Fruit fly (Drosophila melanogaster) whole organism, pupa: ENCODE measurements around the gene CASK.

Experiments used
- CG10348 ChIP-seq: fragments of 200-800 bp; sonication (Bioruptor generic); IDR thresholded peaks from 2 replicates; pipeline ENCODE4 v1.3.6; 2022; ENCODE audit warnings: missing biosample characterization, missing genetic modification characterization
- CG12605 ChIP-seq: fragments of 200-800 bp; sonication (Bioruptor generic); IDR thresholded peaks from 2 replicates; pipeline ENCODE4 v1.3.6; 2022; ENCODE audit warnings: missing biosample characterization, missing genetic modification characterization
- CG13204 ChIP-seq: fragments of 200-800 bp; sonication (Bioruptor generic); optimal IDR thresholded peaks from 2 replicates; lab custom pipeline; 2018; ENCODE audit warnings: missing biosample characterization, mild to moderate bottlenecking, missing genetic modification characterization, moderate library complexity
- CG14655 ChIP-seq: fragments of 200-800 bp; sonication (Bioruptor generic); optimal IDR thresholded peaks from 3 replicates; lab custom pipeline; 2017; ENCODE audit warnings: mild to moderate bottlenecking, missing biosample characterization, missing genetic modification reagents, missing genetic modification characterization
- CG17806 ChIP-seq: fragments of 200-800 bp; sonication (Bioruptor generic); optimal IDR thresholded peaks from 2 replicates; lab custom pipeline; 2018; ENCODE audit warnings: missing biosample characterization, mild to moderate bottlenecking, missing genetic modification characterization, moderate library complexity
- CG32121 ChIP-seq: fragments of 200-800 bp; sonication (Bioruptor generic); IDR thresholded peaks from 2 replicates; pipeline ENCODE4 v1.3.6; 2022; ENCODE audit warnings: missing biosample characterization, missing genetic modification characterization
- CG8159 ChIP-seq: fragments of 200-800 bp; sonication (Bioruptor generic); optimal IDR thresholded peaks from 3 replicates; lab custom pipeline; 2018; ENCODE audit warnings: missing biosample characterization, mild to moderate bottlenecking, missing genetic modification characterization, moderate library complexity
- CG8301 ChIP-seq: fragments of 200-800 bp; sonication (Bioruptor generic); optimal IDR thresholded peaks from 2 replicates; lab custom pipeline; 2018; ENCODE audit warnings: missing biosample characterization, mild to moderate bottlenecking, missing genetic modification characterization
- D1 ChIP-seq: fragments of 200-800 bp; sonication (Bioruptor generic); optimal IDR thresholded peaks from 2 replicates; lab custom pipeline; 2018; ENCODE audit warnings: missing biosample characterization, mild to moderate bottlenecking, missing genetic modification characterization, moderate library complexity
- EcR ChIP-seq: fragments of 200-800 bp; sonication (Bioruptor generic); optimal IDR thresholded peaks from 3 replicates; lab custom pipeline; 2019; ENCODE audit warnings: missing biosample characterization, missing genetic modification characterization, mild to moderate bottlenecking, moderate library complexity, missing genetic modification reagents
- Pif1B ChIP-seq: fragments of 200-800 bp; sonication (Bioruptor generic); optimal IDR thresholded peaks from 3 replicates; lab custom pipeline; 2016; ENCODE audit warnings: missing biosample characterization, missing genetic modification characterization
- gl ChIP-seq: fragments of 200-800 bp; sonication (Bioruptor generic); optimal IDR thresholded peaks from 2 replicates; lab custom pipeline; 2018; ENCODE audit warnings: missing biosample characterization, mild to moderate bottlenecking, missing genetic modification characterization
- rn ChIP-seq: fragments of 200-800 bp; sonication (Bioruptor generic); IDR thresholded peaks from 2 replicates; pipeline ENCODE4 v1.3.6; 2022; ENCODE audit warnings: missing biosample characterization, missing genetic modification characterization

dm6 chr3R:21807264-21807663 is 15.2 kb downstream of the CASK start:
- TF ChIP-seq CG17806 (tag; lab: Kevin White, UChicago) (no peak), CG14655 (GFP tag; lab: Kevin White, UChicago) (no peak), CG10348 (GFP tag; lab: Robert Waterston, UW) (no peak), rn (no peak), CG32121 (GFP tag; lab: Robert Waterston, UW) (no peak), EcR (GFP tag; lab: Kevin White, UChicago) (no peak), Pif1B (GFP tag; lab: Kevin White, UChicago) (no peak), D1 (tag; lab: Kevin White, UChicago) (no peak), CG13204 (GFP tag; lab: Kevin White, UChicago) (no peak), CG8159 (tag; lab: Kevin White, UChicago) (no peak), CG12605 (GFP tag; lab: Robert Waterston, UW) (no peak), gl (tag; lab: Kevin White, UChicago) (no peak), CG8301 (tag; lab: Kevin White, UChicago) (no peak)
